Worm (Caenorhabditis elegans) whole organism, L3 larva: ENCODE measurements around the gene Y75B8A.44.
"Not testable (repeated sequence)": the region's sequence is repeated elsewhere in the genome, so short reads cannot be mapped to it uniquely, and the experiment has no call there.

Experiments
- R02D3.7 ChIP-seq: fragments of 150-350 bp; optimal IDR thresholded peaks from 2 replicates; lab custom pipeline; 2014; ENCODE audit warnings: missing biosample characterization, missing genetic modification characterization
- ZK546.5 ChIP-seq: sonication (generic microtip); optimal IDR thresholded peaks from 2 replicates; lab custom pipeline; 2017; ENCODE audit warnings: missing biosample characterization, missing genetic modification characterization
- aly-2 ChIP-seq: fragments of 150-350 bp; optimal IDR thresholded peaks from 2 replicates; lab custom pipeline; 2014; ENCODE audit warnings: missing biosample characterization, missing genetic modification characterization
- ceh-16 ChIP-seq: sonication (generic microtip); optimal IDR thresholded peaks from 2 replicates; lab custom pipeline; 2017; ENCODE audit warnings: missing biosample characterization, missing genetic modification characterization
- ceh-28 ChIP-seq: fragments of 150-350 bp; optimal IDR thresholded peaks from 2 replicates; lab custom pipeline; 2014; ENCODE audit warnings: missing biosample characterization, missing genetic modification reagents, missing genetic modification characterization
- ceh-82 ChIP-seq: fragments of 150-350 bp; optimal IDR thresholded peaks from 2 replicates; lab custom pipeline; 2014; ENCODE audit warnings: missing biosample characterization, missing genetic modification characterization
- ceh-9 ChIP-seq: sonication (generic microtip); optimal IDR thresholded peaks from 2 replicates; lab custom pipeline; 2018; ENCODE audit warnings: missing biosample characterization, missing genetic modification characterization
- egl-27 ChIP-seq: sonication (generic microtip); optimal IDR thresholded peaks from 4 replicates; lab custom pipeline; 2017; ENCODE audit warnings: missing biosample characterization, missing genetic modification reagents, missing genetic modification characterization
- egl-5 ChIP-seq: fragments of 150-350 bp; optimal IDR thresholded peaks from 2 replicates; lab custom pipeline; 2017; ENCODE audit warnings: missing biosample characterization, missing genetic modification reagents, missing genetic modification characterization, inconsistent platforms
- elt-1 ChIP-seq: fragments of 150-350 bp; optimal IDR thresholded peaks from 2 replicates; lab custom pipeline; 2014; ENCODE audit warnings: missing biosample characterization, missing genetic modification characterization
- elt-3 ChIP-seq, 3 experiments: fragments of 150-350 bp in 1 of 3; sonication (generic microtip) in 2 of 3; optimal IDR thresholded peaks; 2 replicates in 2 of 3; 4 replicates in 1 of 3; lab custom pipeline; 2014 to 2017; ENCODE audit warnings: missing biosample characterization in 3 of 3, missing genetic modification characterization in 3 of 3
- fkh-10 ChIP-seq: sonication (generic microtip); optimal IDR thresholded peaks from 2 replicates; lab custom pipeline; 2017; ENCODE audit warnings: missing biosample characterization, missing genetic modification reagents, missing genetic modification characterization
- fkh-2 ChIP-seq: fragments of 150-350 bp; optimal IDR thresholded peaks from 2 replicates; lab custom pipeline; 2014; ENCODE audit warnings: missing biosample characterization, missing genetic modification reagents, missing genetic modification characterization
- fos-1 ChIP-seq: fragments of 150-350 bp; optimal IDR thresholded peaks from 2 replicates; lab custom pipeline; 2014; ENCODE audit warnings: missing biosample characterization, missing genetic modification characterization
- hmg-11 ChIP-seq: sonication (generic microtip); optimal IDR thresholded peaks from 2 replicates; lab custom pipeline; 2016; ENCODE audit warnings: missing genetic modification characterization, missing compliant biosample characterization
- jun-1 ChIP-seq: fragments of 150-350 bp; optimal IDR thresholded peaks from 2 replicates; lab custom pipeline; 2014; ENCODE audit warnings: missing biosample characterization, missing genetic modification reagents, missing genetic modification characterization
- lsy-12 ChIP-seq: sonication (generic microtip); optimal IDR thresholded peaks from 2 replicates; lab custom pipeline; 2016; ENCODE audit warnings: mild to moderate bottlenecking, missing genetic modification characterization, missing compliant biosample characterization
- mdl-1 ChIP-seq: fragments of 150-350 bp; optimal IDR thresholded peaks from 2 replicates; lab custom pipeline; 2014; ENCODE audit warnings: missing biosample characterization, missing genetic modification characterization
- mml-1 ChIP-seq: fragments of 150-350 bp; sonication (generic microtip); optimal IDR thresholded peaks from 3 replicates; lab custom pipeline; 2014; ENCODE audit warnings: missing biosample characterization, missing genetic modification characterization
- nfya-1 ChIP-seq: sonication (generic microtip); optimal IDR thresholded peaks from 2 replicates; lab custom pipeline; 2017; ENCODE audit warnings: missing genetic modification characterization, mild to moderate bottlenecking, missing compliant biosample characterization, antibody characterized with exemption, moderate library complexity; ENCODE audit not compliant: insufficient read depth
- nhr-12 ChIP-seq: fragments of 150-350 bp; optimal IDR thresholded peaks from 2 replicates; lab custom pipeline; 2014; ENCODE audit warnings: missing biosample characterization, missing genetic modification characterization
- nhr-23 ChIP-seq: fragments of 150-350 bp; optimal IDR thresholded peaks from 2 replicates; lab custom pipeline; 2014; ENCODE audit warnings: missing biosample characterization, missing genetic modification reagents, missing genetic modification characterization
- nhr-237 ChIP-seq: fragments of 150-350 bp; optimal IDR thresholded peaks from 2 replicates; lab custom pipeline; 2014; ENCODE audit warnings: missing biosample characterization, missing genetic modification characterization
- nhr-25 ChIP-seq: sonication (generic microtip); optimal IDR thresholded peaks from 2 replicates; lab custom pipeline; 2017; ENCODE audit warnings: missing biosample characterization, missing genetic modification characterization
- nhr-28 ChIP-seq: fragments of 150-350 bp; optimal IDR thresholded peaks from 2 replicates; lab custom pipeline; 2014; ENCODE audit warnings: missing biosample characterization, missing genetic modification characterization
- nhr-43 ChIP-seq: sonication (generic microtip); optimal IDR thresholded peaks from 2 replicates; lab custom pipeline; 2016; ENCODE audit warnings: mild to moderate bottlenecking, missing genetic modification characterization, missing compliant biosample characterization; ENCODE audit not compliant: poor library complexity, severe bottlenecking
- nhr-67 ChIP-seq: fragments of 150-350 bp; optimal IDR thresholded peaks from 2 replicates; lab custom pipeline; 2014; ENCODE audit warnings: missing biosample characterization, missing genetic modification characterization
- nhr-76 ChIP-seq: fragments of 150-350 bp; sonication (generic microtip); optimal IDR thresholded peaks from 5 replicates; lab custom pipeline; 2014; ENCODE audit warnings: missing biosample characterization, missing genetic modification characterization
- nhr-77 ChIP-seq: fragments of 150-350 bp; optimal IDR thresholded peaks from 2 replicates; lab custom pipeline; 2014; ENCODE audit warnings: missing biosample characterization, missing genetic modification characterization
- pha-4 ChIP-seq: fragments of 150-350 bp; optimal IDR thresholded peaks from 2 replicates; lab custom pipeline; 2014; ENCODE audit warnings: missing biosample characterization, missing genetic modification reagents, missing genetic modification characterization
- pqm-1 ChIP-seq: fragments of 150-350 bp; optimal IDR thresholded peaks from 2 replicates; lab custom pipeline; 2017; ENCODE audit warnings: missing biosample characterization, missing genetic modification characterization, inconsistent platforms
- sea-2 ChIP-seq: fragments of 150-350 bp; sonication (generic microtip); optimal IDR thresholded peaks from 4 replicates; lab custom pipeline; 2014; ENCODE audit warnings: missing biosample characterization, missing genetic modification reagents, missing genetic modification characterization
- skn-1 ChIP-seq: fragments of 150-350 bp; optimal IDR thresholded peaks from 2 replicates; lab custom pipeline; 2014; ENCODE audit warnings: missing biosample characterization, missing genetic modification characterization
- snpc-4 ChIP-seq: fragments of 150-350 bp; optimal IDR thresholded peaks from 2 replicates; lab custom pipeline; 2014; ENCODE audit warnings: missing biosample characterization, missing genetic modification characterization
- tbx-2 ChIP-seq: sonication (generic microtip); optimal IDR thresholded peaks from 2 replicates; lab custom pipeline; 2016; ENCODE audit warnings: mild to moderate bottlenecking, missing genetic modification characterization, missing compliant biosample characterization
- zag-1 ChIP-seq: fragments of 150-350 bp; optimal IDR thresholded peaks from 2 replicates; lab custom pipeline; 2014; ENCODE audit warnings: missing biosample characterization, missing genetic modification characterization
- ztf-11 ChIP-seq: fragments of 150-350 bp; optimal IDR thresholded peaks from 2 replicates; lab custom pipeline; 2014; ENCODE audit warnings: missing biosample characterization, missing genetic modification characterization
- ztf-4 ChIP-seq: fragments of 150-350 bp; optimal IDR thresholded peaks from 2 replicates; lab custom pipeline; 2014; ENCODE audit warnings: missing biosample characterization, missing genetic modification characterization

Gene Y75B8A.44

ce11 chrIII:12177145-12177544, 17.1 kb upstream of the Y75B8A.44 start, which contains the start of gene gly-11:
Gene gly-11 (minus strand): TSS chrIII:12177245.
- not testable (repeated sequence) for TF ChIP-seq lsy-12 (tag; lab: Kevin White, UChicago); nhr-23; nfya-1 (tag; lab: Kevin White, UChicago)

- TF ChIP-seq nhr-25 (tag; lab: Kevin White, UChicago) (peak; percentile 41), nhr-28 (tag; lab: Kevin White, UChicago) (no peak), fos-1 (tag; lab: Kevin White, UChicago) (no peak), R02D3.7 (tag; lab: Kevin White, UChicago) (no peak), egl-5 (tag; lab: Kevin White, UChicago) (no peak), aly-2 (no peak), tbx-2 (tag; lab: Kevin White, UChicago) (no peak), ceh-28 (tag; lab: Kevin White, UChicago) (peak; percentile 1), ceh-16 (tag; lab: Kevin White, UChicago) (no peak), pha-4 (tag; lab: Kevin White, UChicago) (peak; percentile 89), ceh-9 (no peak), nhr-43 (tag; lab: Kevin White, UChicago) (no peak), elt-1 (tag; lab: Kevin White, UChicago) (no peak), fkh-10 (GFP tag; lab: Kevin White, UChicago) (no peak), elt-3 (tag; optimal IDR thresholded peaks at IDR 0.05; lab: Kevin White, UChicago) (no peak), fkh-2 (no peak), nfya-1 (tag; lab: Kevin White, UChicago) (peak; percentile 11), lsy-12 (tag; lab: Kevin White, UChicago) (no peak), mml-1 (tag; lab: Kevin White, UChicago) (no peak), nhr-77 (tag; lab: Kevin White, UChicago) (no peak), hmg-11 (tag; lab: Kevin White, UChicago) (no peak), nhr-23 (peak; percentile 54), ztf-11 (tag; lab: Kevin White, UChicago) (no peak), nhr-12 (tag; lab: Kevin White, UChicago) (no peak), ceh-82 (no peak), nhr-67 (tag; lab: Kevin White, UChicago) (no peak), zag-1 (no peak), sea-2 (GFP tag; lab: Kevin White, UChicago) (no peak), snpc-4 (no peak), jun-1 (tag; lab: Kevin White, UChicago) (no peak), ztf-4 (tag; lab: Kevin White, UChicago) (no peak), skn-1 (no peak), egl-27 (tag; lab: Kevin White, UChicago) (no peak), nhr-76 (tag; lab: Kevin White, UChicago) (no peak), nhr-237 (tag; lab: Kevin White, UChicago) (no peak), mdl-1 (tag; lab: Kevin White, UChicago) (no peak), ZK546.5 (tag; lab: Kevin White, UChicago) (no peak), pqm-1 (no peak)
- TF ChIP-seq, all 47 proteins: peak for 5
Measured at ce11 chrIII:12178121-12178520, 16.2 kb upstream of the Y75B8A.44 start.

ce11 chrIII:12182919-12183318, 11.4 kb upstream of the Y75B8A.44 start, which contains the start of gene Y75B8A.10:
Gene Y75B8A.10 (minus strand): TSS chrIII:12183019.
- TF ChIP-seq snpc-4: no peak
- TF ChIP-seq nhr-43 (tag; lab: Kevin White, UChicago): no peak
- TF ChIP-seq fos-1 (tag; lab: Kevin White, UChicago): no peak
- no peak for TF ChIP-seq ceh-9
- no peak for TF ChIP-seq hmg-11 (tag; lab: Kevin White, UChicago)
- TF ChIP-seq tbx-2 (tag; lab: Kevin White, UChicago): no peak
- no peak for TF ChIP-seq nhr-25 (tag; lab: Kevin White, UChicago)
- no peak for TF ChIP-seq lsy-12 (tag; lab: Kevin White, UChicago)
- no peak for TF ChIP-seq ceh-16 (tag; lab: Kevin White, UChicago)
- no peak for TF ChIP-seq ZK546.5 (tag; lab: Kevin White, UChicago)
- TF ChIP-seq, all 47 proteins: peak for 0
